Worm (Caenorhabditis elegans) whole organism, L2 larva: Measurements from ENCODE around the gene C16D9.8.

ENCODE experiments used
- egl-27 ChIP-seq: sonication (generic microtip); optimal IDR thresholded peaks from 3 replicates; lab custom pipeline; 2017; ENCODE audit warnings: missing biosample characterization, missing genetic modification reagents, missing genetic modification characterization
- elt-1 ChIP-seq: fragments of 150-350 bp; optimal IDR thresholded peaks from 2 replicates; lab custom pipeline; 2014; ENCODE audit warnings: missing biosample characterization, missing genetic modification characterization
- nhr-25 ChIP-seq: fragments of 150-350 bp; sonication (generic microtip); optimal IDR thresholded peaks from 3 replicates; lab custom pipeline; 2014; ENCODE audit warnings: missing biosample characterization, missing genetic modification characterization

- no peak for TF ChIP-seq nhr-25 (tag; lab: Kevin White, UChicago)
- no peak for TF ChIP-seq elt-1 (tag; lab: Kevin White, UChicago)
- TF ChIP-seq egl-27: no peak
Observed at ce11 chrV:8306366-8306765, 43.0 kb upstream of the C16D9.8 start, which contains the start of gene W02D7.8.
